Worm (Caenorhabditis elegans) whole organism, L3 larva: Measurements from ENCODE around the gene sgk-1.
"Not testable (repeated sequence)": the region's sequence is repeated elsewhere in the genome, so short reads cannot be mapped to it uniquely, and the experiment has no call there.

Source experiments
- R02D3.7 ChIP-seq: fragments of 150-350 bp; optimal IDR thresholded peaks from 2 replicates; lab custom pipeline; 2014; ENCODE audit warnings: missing biosample characterization, missing genetic modification characterization
- ZK546.5 ChIP-seq: sonication (generic microtip); optimal IDR thresholded peaks from 2 replicates; lab custom pipeline; 2017; ENCODE audit warnings: missing biosample characterization, missing genetic modification characterization
- aly-2 ChIP-seq: fragments of 150-350 bp; optimal IDR thresholded peaks from 2 replicates; lab custom pipeline; 2014; ENCODE audit warnings: missing biosample characterization, missing genetic modification characterization
- ama-1 ChIP-seq: fragments of 150-350 bp; optimal IDR thresholded peaks from 2 replicates; lab custom pipeline; 2018
- ceh-16 ChIP-seq: sonication (generic microtip); optimal IDR thresholded peaks from 2 replicates; lab custom pipeline; 2017; ENCODE audit warnings: missing biosample characterization, missing genetic modification characterization
- ceh-28 ChIP-seq: fragments of 150-350 bp; optimal IDR thresholded peaks from 2 replicates; lab custom pipeline; 2014; ENCODE audit warnings: missing biosample characterization, missing genetic modification reagents, missing genetic modification characterization
- ceh-9 ChIP-seq: sonication (generic microtip); optimal IDR thresholded peaks from 2 replicates; lab custom pipeline; 2018; ENCODE audit warnings: missing biosample characterization, missing genetic modification characterization
- daf-12 ChIP-seq: fragments of 150-350 bp; optimal IDR thresholded peaks from 2 replicates; lab custom pipeline; 2014; ENCODE audit warnings: missing biosample characterization, missing genetic modification reagents, missing genetic modification characterization
- egl-27 ChIP-seq: sonication (generic microtip); optimal IDR thresholded peaks from 4 replicates; lab custom pipeline; 2017; ENCODE audit warnings: missing biosample characterization, missing genetic modification reagents, missing genetic modification characterization
- egl-5 ChIP-seq: fragments of 150-350 bp; optimal IDR thresholded peaks from 2 replicates; lab custom pipeline; 2017; ENCODE audit warnings: missing biosample characterization, missing genetic modification reagents, missing genetic modification characterization, inconsistent platforms
- elt-1 ChIP-seq: fragments of 150-350 bp; optimal IDR thresholded peaks from 2 replicates; lab custom pipeline; 2014; ENCODE audit warnings: missing biosample characterization, missing genetic modification characterization
- elt-2 ChIP-seq: sonication (generic microtip); optimal IDR thresholded peaks from 2 replicates; lab custom pipeline; 2016; ENCODE audit warnings: missing genetic modification reagents, mild to moderate bottlenecking, missing genetic modification characterization, missing compliant biosample characterization
- elt-3 ChIP-seq, 3 experiments: fragments of 150-350 bp in 1 of 3; sonication (generic microtip) in 2 of 3; optimal IDR thresholded peaks; 2 replicates in 2 of 3; 4 replicates in 1 of 3; lab custom pipeline; 2014 to 2017; ENCODE audit warnings: missing biosample characterization in 3 of 3, missing genetic modification characterization in 3 of 3
- fkh-10 ChIP-seq: sonication (generic microtip); optimal IDR thresholded peaks from 2 replicates; lab custom pipeline; 2017; ENCODE audit warnings: missing biosample characterization, missing genetic modification reagents, missing genetic modification characterization
- fkh-2 ChIP-seq: fragments of 150-350 bp; optimal IDR thresholded peaks from 2 replicates; lab custom pipeline; 2014; ENCODE audit warnings: missing biosample characterization, missing genetic modification reagents, missing genetic modification characterization
- fos-1 ChIP-seq: fragments of 150-350 bp; optimal IDR thresholded peaks from 2 replicates; lab custom pipeline; 2014; ENCODE audit warnings: missing biosample characterization, missing genetic modification characterization
- hmg-11 ChIP-seq: sonication (generic microtip); optimal IDR thresholded peaks from 2 replicates; lab custom pipeline; 2016; ENCODE audit warnings: missing genetic modification characterization, missing compliant biosample characterization
- jun-1 ChIP-seq: fragments of 150-350 bp; optimal IDR thresholded peaks from 2 replicates; lab custom pipeline; 2014; ENCODE audit warnings: missing biosample characterization, missing genetic modification reagents, missing genetic modification characterization
- lin-15B ChIP-seq: fragments of 150-350 bp; optimal IDR thresholded peaks from 2 replicates; lab custom pipeline; 2014; ENCODE audit warnings: missing biosample characterization, missing genetic modification characterization
- lin-39 ChIP-seq: fragments of 150-350 bp; optimal IDR thresholded peaks from 2 replicates; lab custom pipeline; 2018; ENCODE audit warnings: missing biosample characterization, missing genetic modification reagents, missing genetic modification characterization
- lsy-12 ChIP-seq: sonication (generic microtip); optimal IDR thresholded peaks from 2 replicates; lab custom pipeline; 2016; ENCODE audit warnings: mild to moderate bottlenecking, missing genetic modification characterization, missing compliant biosample characterization
- mdl-1 ChIP-seq: fragments of 150-350 bp; optimal IDR thresholded peaks from 2 replicates; lab custom pipeline; 2014; ENCODE audit warnings: missing biosample characterization, missing genetic modification characterization
- mml-1 ChIP-seq: fragments of 150-350 bp; sonication (generic microtip); optimal IDR thresholded peaks from 3 replicates; lab custom pipeline; 2014; ENCODE audit warnings: missing biosample characterization, missing genetic modification characterization
- nfya-1 ChIP-seq: sonication (generic microtip); optimal IDR thresholded peaks from 2 replicates; lab custom pipeline; 2017; ENCODE audit warnings: missing genetic modification characterization, mild to moderate bottlenecking, missing compliant biosample characterization, antibody characterized with exemption, moderate library complexity; ENCODE audit not compliant: insufficient read depth
- nhr-11 ChIP-seq: fragments of 150-350 bp; optimal IDR thresholded peaks from 2 replicates; lab custom pipeline; 2014; ENCODE audit warnings: missing biosample characterization, missing genetic modification characterization
- nhr-12 ChIP-seq: fragments of 150-350 bp; optimal IDR thresholded peaks from 2 replicates; lab custom pipeline; 2014; ENCODE audit warnings: missing biosample characterization, missing genetic modification characterization
- nhr-23 ChIP-seq: fragments of 150-350 bp; optimal IDR thresholded peaks from 2 replicates; lab custom pipeline; 2014; ENCODE audit warnings: missing biosample characterization, missing genetic modification reagents, missing genetic modification characterization
- nhr-237 ChIP-seq: fragments of 150-350 bp; optimal IDR thresholded peaks from 2 replicates; lab custom pipeline; 2014; ENCODE audit warnings: missing biosample characterization, missing genetic modification characterization
- nhr-25 ChIP-seq: sonication (generic microtip); optimal IDR thresholded peaks from 2 replicates; lab custom pipeline; 2017; ENCODE audit warnings: missing biosample characterization, missing genetic modification characterization
- nhr-28 ChIP-seq: fragments of 150-350 bp; optimal IDR thresholded peaks from 2 replicates; lab custom pipeline; 2014; ENCODE audit warnings: missing biosample characterization, missing genetic modification characterization
- nhr-67 ChIP-seq: fragments of 150-350 bp; optimal IDR thresholded peaks from 2 replicates; lab custom pipeline; 2014; ENCODE audit warnings: missing biosample characterization, missing genetic modification characterization
- nhr-76 ChIP-seq: fragments of 150-350 bp; sonication (generic microtip); optimal IDR thresholded peaks from 5 replicates; lab custom pipeline; 2014; ENCODE audit warnings: missing biosample characterization, missing genetic modification characterization
- nhr-77 ChIP-seq: fragments of 150-350 bp; optimal IDR thresholded peaks from 2 replicates; lab custom pipeline; 2014; ENCODE audit warnings: missing biosample characterization, missing genetic modification characterization
- pha-4 ChIP-seq: fragments of 150-350 bp; optimal IDR thresholded peaks from 2 replicates; lab custom pipeline; 2014; ENCODE audit warnings: missing biosample characterization, missing genetic modification reagents, missing genetic modification characterization
- pqm-1 ChIP-seq: fragments of 150-350 bp; optimal IDR thresholded peaks from 2 replicates; lab custom pipeline; 2017; ENCODE audit warnings: missing biosample characterization, missing genetic modification characterization, inconsistent platforms
- sea-2 ChIP-seq: fragments of 150-350 bp; sonication (generic microtip); optimal IDR thresholded peaks from 4 replicates; lab custom pipeline; 2014; ENCODE audit warnings: missing biosample characterization, missing genetic modification reagents, missing genetic modification characterization
- skn-1 ChIP-seq: fragments of 150-350 bp; optimal IDR thresholded peaks from 2 replicates; lab custom pipeline; 2014; ENCODE audit warnings: missing biosample characterization, missing genetic modification characterization
- snpc-4 ChIP-seq: fragments of 150-350 bp; optimal IDR thresholded peaks from 2 replicates; lab custom pipeline; 2014; ENCODE audit warnings: missing biosample characterization, missing genetic modification characterization
- tbx-2 ChIP-seq: sonication (generic microtip); optimal IDR thresholded peaks from 2 replicates; lab custom pipeline; 2016; ENCODE audit warnings: mild to moderate bottlenecking, missing genetic modification characterization, missing compliant biosample characterization
- unc-39 ChIP-seq: sonication (generic microtip); optimal IDR thresholded peaks from 4 replicates; lab custom pipeline; 2017; ENCODE audit warnings: missing biosample characterization, missing genetic modification characterization
- unc-62 ChIP-seq: fragments of 150-350 bp; sonication (generic microtip); optimal IDR thresholded peaks from 4 replicates; lab custom pipeline; 2014; ENCODE audit warnings: missing biosample characterization, missing genetic modification reagents, missing genetic modification characterization
- zag-1 ChIP-seq: fragments of 150-350 bp; optimal IDR thresholded peaks from 2 replicates; lab custom pipeline; 2014; ENCODE audit warnings: missing biosample characterization, missing genetic modification characterization
- ztf-11 ChIP-seq: fragments of 150-350 bp; optimal IDR thresholded peaks from 2 replicates; lab custom pipeline; 2014; ENCODE audit warnings: missing biosample characterization, missing genetic modification characterization
- ztf-4 ChIP-seq: fragments of 150-350 bp; optimal IDR thresholded peaks from 2 replicates; lab custom pipeline; 2014; ENCODE audit warnings: missing biosample characterization, missing genetic modification characterization

Gene sgk-1

ce11 chrX:16213073-16213472, 48.8 kb downstream of the sgk-1 start, which contains the start of gene F23A7.8:
TSS of gene F23A7.8 (plus strand) at chrX:16213373.
- not testable (repeated sequence) for TF ChIP-seq ceh-9, nhr-237, elt-1 (tag; lab: Kevin White, UChicago)

ce11 chrX:16212306-16212705, 49.6 kb downstream of the sgk-1 start, which contains the start of gene F23A7.4:
TSS of gene F23A7.4 (plus strand) at chrX:16212606.
- not testable (repeated sequence) for TF ChIP-seq lin-15B (tag; lab: Kevin White, UChicago); pqm-1; mdl-1 (tag; lab: Kevin White, UChicago)

- TF ChIP-seq mml-1 (tag; lab: Kevin White, UChicago) (no peak), ama-1 (lab: Kevin White, UChicago) (no peak), nhr-76 (tag; lab: Kevin White, UChicago) (no peak), nhr-25 (tag; lab: Kevin White, UChicago) (no peak), lin-39 (tag; lab: Kevin White, UChicago) (no peak), elt-3 (tag; optimal IDR thresholded peaks at IDR 0.05; lab: Kevin White, UChicago) (no peak), pqm-1 (no peak), elt-1 (tag; lab: Kevin White, UChicago) (no peak), egl-27 (tag; lab: Kevin White, UChicago) (no peak), hmg-11 (tag; lab: Kevin White, UChicago) (no peak), jun-1 (no peak), egl-5 (tag; lab: Kevin White, UChicago) (no peak)
Measured at ce11 chrX:16210518-16210917, 51.4 kb downstream of the sgk-1 start, which contains the start of gene R11.4. TSS of gene R11.4 (minus strand) at chrX:16210618.

ce11 chrX:16209660-16210059, 52.3 kb downstream of the sgk-1 start:
- TF ChIP-seq fkh-10 (GFP tag; lab: Kevin White, UChicago): peak; percentile 2
- TF ChIP-seq ceh-9 (tag; lab: Kevin White, UChicago): no peak
- TF ChIP-seq snpc-4 (tag; lab: Kevin White, UChicago): peak; percentile 87
- peak; percentile 73 for TF ChIP-seq nfya-1 (tag; lab: Kevin White, UChicago)
- peak; percentile 54 for TF ChIP-seq R02D3.7 (tag; lab: Kevin White, UChicago)
- peak; percentile 13 for TF ChIP-seq nhr-11 (tag; lab: Kevin White, UChicago)
- peak; percentile 54 for TF ChIP-seq ceh-16 (tag; lab: Kevin White, UChicago)
- peak; percentile 17 for TF ChIP-seq ztf-11
- peak; percentile 24 for TF ChIP-seq nhr-28 (tag; lab: Kevin White, UChicago)
- TF ChIP-seq lin-39 (tag; lab: Kevin White, UChicago): peak; percentile 65
- no peak for TF ChIP-seq ama-1 (lab: Kevin White, UChicago)
- no peak for TF ChIP-seq nhr-12
- peak; percentile 12 for TF ChIP-seq zag-1 (tag; lab: Kevin White, UChicago)
- TF ChIP-seq mml-1 (tag; lab: Kevin White, UChicago): peak; percentile 41
- TF ChIP-seq elt-2: peak; percentile 48
- TF ChIP-seq ceh-28 (tag; lab: Kevin White, UChicago): peak; percentile 75
- TF ChIP-seq lsy-12: peak; percentile 56
- peak; percentile 34 for TF ChIP-seq elt-1 (tag; lab: Kevin White, UChicago)
- peak; percentile 93 for TF ChIP-seq tbx-2 (tag; lab: Kevin White, UChicago)
- TF ChIP-seq ztf-4: peak; percentile 20
- peak; percentile 93 for TF ChIP-seq hmg-11 (tag; lab: Kevin White, UChicago)
- peak; percentile 87 for TF ChIP-seq jun-1
- no peak for TF ChIP-seq nhr-237 (tag; lab: Kevin White, UChicago)
- TF ChIP-seq ZK546.5 (tag; lab: Kevin White, UChicago): no peak
- peak; percentile 58 for TF ChIP-seq egl-5 (tag; lab: Kevin White, UChicago)
- no peak for TF ChIP-seq egl-27 (tag; lab: Kevin White, UChicago)
- TF ChIP-seq nhr-76 (tag; lab: Kevin White, UChicago): peak; percentile 4
- TF ChIP-seq unc-62 (GFP tag; lab: Kevin White, UChicago): peak; percentile 4
- TF ChIP-seq fkh-2 (tag; lab: Kevin White, UChicago): no peak
- peak; percentile 3 for TF ChIP-seq lin-15B (tag; lab: Kevin White, UChicago)
- peak; percentile 67 for TF ChIP-seq pha-4 (tag; lab: Kevin White, UChicago)
- peak; percentile 56 for TF ChIP-seq nhr-67 (tag; lab: Kevin White, UChicago)
- TF ChIP-seq skn-1 (tag; lab: Kevin White, UChicago): peak; percentile 68
- peak; percentile 79 for TF ChIP-seq nhr-23 (tag; lab: Kevin White, UChicago)
- TF ChIP-seq pqm-1: no peak
- peak; percentile 19 for TF ChIP-seq sea-2 (GFP tag; lab: Kevin White, UChicago)
- peak in 1 of 3 experiments; percentile 86 for TF ChIP-seq elt-3 (tag; optimal IDR thresholded peaks at IDR 0.05; lab: Kevin White, UChicago)
- peak; percentile 52 for TF ChIP-seq fos-1
- no peak for TF ChIP-seq daf-12 (tag; lab: Kevin White, UChicago)
- no peak for TF ChIP-seq aly-2
- peak; percentile 66 for TF ChIP-seq nhr-25 (tag; lab: Kevin White, UChicago)
- TF ChIP-seq unc-39: no peak
- TF ChIP-seq nhr-77: peak; percentile 90
- TF ChIP-seq mdl-1 (tag; lab: Kevin White, UChicago): peak; percentile 3
